Worm (Caenorhabditis elegans): ENCODE results near the gene nish-1.

The nish-1 gene

ce11 chrIV:10918877-10919560, 54.9 kb downstream of the nish-1 start (continued):
- TF ChIP-seq ccch-3 (GFP tag; optimal IDR thresholded peaks at IDR 0.05) (no peak), pbrm-1 (GFP tag; IDR thresholded peaks at IDR 0.05) (0 out of 2 replicates have a peak, but pooled peaks have one; percentile 32), F52B5.7 (tag; optimal IDR thresholded peaks at IDR 0.05) (no peak), efl-1 (GFP tag; optimal IDR thresholded peaks at IDR 0.05) (no peak), die-1 (tag; optimal IDR thresholded peaks at IDR 0.05) (no peak), B0035.1 (tag; optimal IDR thresholded peaks at IDR 0.05) (no peak), ztf-3 (GFP tag; optimal IDR thresholded peaks at IDR 0.05) (no peak), F49E8.2 (tag; optimal IDR thresholded peaks at IDR 0.05; ENCODE audit: insufficient read depth) (no peak), K11D2.4 (GFP tag; IDR thresholded peaks at IDR 0.05) (0 out of 2 replicates have a peak, but pooled peaks have one; percentile 33), repo-1 (tag; optimal IDR thresholded peaks at IDR 0.05) (no peak), tbx-9 (tag; optimal IDR thresholded peaks at IDR 0.05; ENCODE audit: borderline replicate concordance) (no peak), rcor-1 (GFP tag; IDR thresholded peaks at IDR 0.05) (no peak), Y56A3A.18 (GFP tag; IDR thresholded peaks at IDR 0.05) (no peak), C17E4.6 (GFP tag; IDR thresholded peaks at IDR 0.05) (no peak), ZK185.1 (tag; optimal IDR thresholded peaks at IDR 0.05; ENCODE audit: poor library complexity, severe bottlenecking) (no peak), F55B11.4 (tag; optimal IDR thresholded peaks at IDR 0.05; ENCODE audit: borderline replicate concordance, insufficient read depth) (no peak), K12H6.12 (tag; optimal IDR thresholded peaks at IDR 0.05) (peak; percentile 77), nhr-90 (tag; optimal IDR thresholded peaks at IDR 0.05) (peak; percentile 16), hmg-1.2 (GFP tag; IDR thresholded peaks at IDR 0.05) (peak; percentile 91), madf-8 (GFP tag; conservative IDR thresholded peaks at IDR 0.05) (peak; percentile 91), ztf-6 (GFP tag; IDR thresholded peaks at IDR 0.05) (no peak), egl-18 (GFP tag; IDR thresholded peaks at IDR 0.05) (no peak), T26A5.8 (tag; optimal IDR thresholded peaks at IDR 0.05) (no peak), lin-26 (GFP tag; IDR thresholded peaks at IDR 0.05) (0 out of 2 replicates have a peak, but pooled peaks have one; percentile 40), dpl-1 (GFP tag; optimal IDR thresholded peaks at IDR 0.05) (no peak), sea-2 (GFP tag; IDR thresholded peaks at IDR 0.05) (no peak), hlh-26 (GFP tag; conservative IDR thresholded peaks at IDR 0.05) (no peak), cebp-1 (GFP tag; IDR thresholded peaks at IDR 0.05) (no peak), cebp-1 (tag; optimal IDR thresholded peaks at IDR 0.05) (peak; percentile 78), bed-2 (GFP tag; IDR thresholded peaks at IDR 0.05) (no peak), F39B2.1 (GFP tag; IDR thresholded peaks at IDR 0.05) (no peak), mxl-1 (tag; optimal IDR thresholded peaks at IDR 0.05) (no peak)

DNA sequence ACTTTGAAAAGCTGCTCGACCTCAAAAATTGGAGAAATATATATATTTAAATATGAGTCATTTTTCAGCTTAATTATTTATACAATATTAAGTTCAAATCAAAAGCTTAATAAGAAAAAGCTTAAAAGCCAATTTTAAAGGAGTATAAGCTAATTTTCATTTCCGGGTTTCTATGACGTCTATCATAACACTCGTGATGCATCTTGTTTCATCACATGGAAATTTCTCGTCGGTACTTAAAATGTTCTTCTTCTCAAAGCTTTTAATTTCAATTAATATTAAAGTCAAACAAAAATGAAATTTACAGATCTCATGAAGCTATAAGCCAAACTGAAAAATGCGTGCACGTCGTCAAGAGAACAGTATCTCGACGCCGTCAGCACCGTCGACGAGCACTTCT, 55.6 kb downstream of the nish-1 start, which contains the start of gene rbr-2:
Gene rbr-2, plus strand, starts transcription at position 301 of the 400 bp plus-strand sequence.
- no peak for TF ChIP-seq egl-18 (GFP tag; IDR thresholded peaks at IDR 0.05)
- TF ChIP-seq nhr-80 (tag; optimal IDR thresholded peaks at IDR 0.05): no peak
- no peak for TF ChIP-seq tlf-1 (GFP tag; optimal IDR thresholded peaks at IDR 0.05)
- no peak for TF ChIP-seq nfya-2 (GFP tag; IDR thresholded peaks at IDR 0.05)
- TF ChIP-seq lin-54 (GFP tag; optimal IDR thresholded peaks at IDR 0.05): no peak
- TF ChIP-seq dox-1 (GFP tag; IDR thresholded peaks at IDR 0.05): no peak
- TF ChIP-seq C17E4.6 (GFP tag; IDR thresholded peaks at IDR 0.05): no peak
- no peak for TF ChIP-seq B0261.1 (tag; optimal IDR thresholded peaks at IDR 0.05)
- no peak for TF ChIP-seq mxl-1 (tag; optimal IDR thresholded peaks at IDR 0.05)
- TF ChIP-seq F10E7.11 (tag; optimal IDR thresholded peaks at IDR 0.05): no peak

Data from whole organism, young adult.